Worm (Caenorhabditis elegans): ENCODE results near the gene Y43F8C.6.

Gene Y43F8C.6

DNA sequence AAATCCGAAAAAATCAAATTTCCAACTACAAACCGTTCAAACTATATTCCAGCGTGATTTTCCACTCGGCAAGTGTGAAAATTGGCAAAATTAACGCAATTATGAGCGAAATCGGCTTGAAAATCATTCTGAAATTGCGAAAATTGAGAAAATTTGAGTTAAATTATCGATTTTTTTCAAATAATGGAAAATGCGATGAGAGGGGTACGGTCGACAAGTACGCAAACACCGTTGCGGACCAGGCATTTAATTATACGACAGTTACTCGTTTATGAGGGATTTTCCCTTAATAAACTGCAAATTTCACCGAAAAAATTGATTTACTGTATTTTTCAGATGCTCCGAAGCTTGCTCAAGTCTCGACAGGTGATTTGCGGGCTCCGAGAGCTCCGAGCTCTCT lies 3.2 kb upstream of the Y43F8C.6 start, which contains the start of the genes Y43F8C.7 and mrps-28 (continued):
- TF ChIP-seq tag-97 (GFP tag; IDR thresholded peaks at IDR 0.05) (no peak), vab-7 (GFP tag; IDR thresholded peaks at IDR 0.05) (no peak), mep-1 (tag; optimal IDR thresholded peaks at IDR 0.05) (peak; percentile 9), unc-130 (GFP tag; optimal IDR thresholded peaks at IDR 0.05) (no peak), tra-1 (GFP tag; IDR thresholded peaks at IDR 0.05) (no peak), jun-1 (tag; optimal IDR thresholded peaks at IDR 0.05) (no peak)

DNA sequence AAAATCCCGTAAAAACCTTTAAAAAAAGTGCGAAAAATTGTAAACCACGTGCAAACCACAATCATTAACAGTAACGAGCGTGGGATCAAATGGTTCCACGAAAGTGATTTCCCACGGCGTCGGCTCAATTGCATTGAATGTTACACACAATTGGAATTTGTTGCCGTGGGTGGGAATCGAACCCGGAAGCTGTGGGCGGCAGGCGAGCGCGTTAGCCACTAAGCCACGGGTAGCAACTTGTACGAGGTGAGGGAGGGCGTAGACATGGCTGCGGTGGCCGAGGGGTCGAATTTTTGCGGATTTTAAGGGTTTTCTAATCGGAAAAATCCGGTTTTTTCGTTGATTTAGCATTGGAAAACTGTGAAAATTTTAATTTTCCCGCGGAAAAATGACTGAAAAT lies 2.3 kb upstream of the Y43F8C.6 start:
- TF ChIP-seq Y105C5A.15 (GFP tag; IDR thresholded peaks at IDR 0.05) (peak; percentile 97), ztf-11 (tag; optimal IDR thresholded peaks at IDR 0.05) (no peak), ceh-28 (tag; optimal IDR thresholded peaks at IDR 0.05) (no peak), F44E2.7 (GFP tag; IDR thresholded peaks at IDR 0.05) (peak; percentile 99), mxl-2 (GFP tag; conservative IDR thresholded peaks at IDR 0.05) (peak; percentile 87), ceh-44 (GFP tag; IDR thresholded peaks at IDR 0.05) (peak; percentile 97), nhr-41 (GFP tag; IDR thresholded peaks at IDR 0.05) (peak; percentile 95), hlh-30 (tag; optimal IDR thresholded peaks at IDR 0.05; ENCODE audit: insufficient read depth) (peak; percentile 68), lsy-2 (tag; optimal IDR thresholded peaks at IDR 0.05) (peak; percentile 11 to 90), lin-1 (GFP tag; IDR thresholded peaks at IDR 0.05) (peak; percentile 87), arid-1 (GFP tag; conservative IDR thresholded peaks at IDR 0.05) (peak; percentile 93), F49E8.2 (tag; optimal IDR thresholded peaks at IDR 0.05; ENCODE audit: borderline replicate concordance) (peak; percentile 95), tra-1 (GFP tag; IDR thresholded peaks at IDR 0.05) (peak; percentile 88), F37D6.2 (tag; optimal IDR thresholded peaks at IDR 0.05) (peak; percentile 83), daf-19 (GFP tag; conservative IDR thresholded peaks at IDR 0.05) (no peak), D1046.2 (GFP tag; IDR thresholded peaks at IDR 0.05) (peak; percentile 94), pha-4 (GFP tag; IDR thresholded peaks at IDR 0.05) (peak; percentile 94), pha-4 (tag; optimal IDR thresholded peaks at IDR 0.05) (no peak), skn-1 (tag; optimal IDR thresholded peaks at IDR 0.05) (no peak), ceh-32 (tag; optimal IDR thresholded peaks at IDR 0.05; ENCODE audit: poor library complexity) (no peak), mes-2 (tag; optimal IDR thresholded peaks at IDR 0.05; ENCODE audit: poor library complexity, severe bottlenecking) (peak; percentile 90), snpc-4 (tag; optimal IDR thresholded peaks at IDR 0.05) (no peak), dmd-9 (GFP tag; IDR thresholded peaks at IDR 0.05) (peak; percentile 89), nhr-237 (tag; optimal IDR thresholded peaks at IDR 0.05) (no peak), lin-15B (tag; optimal IDR thresholded peaks at IDR 0.05) (no peak), nhr-102 (tag; optimal IDR thresholded peaks at IDR 0.05) (peak; percentile 90), hmg-1.1 (GFP tag; IDR thresholded peaks at IDR 0.05) (peak; percentile 96), mdl-1 (tag; optimal IDR thresholded peaks at IDR 0.05) (peak in 1 of 2 experiments; percentile 56), mxl-3 (GFP tag; optimal IDR thresholded peaks at IDR 0.05) (no peak), mep-1 (tag; optimal IDR thresholded peaks at IDR 0.05) (peak; percentile 91), ztf-7 (tag; optimal IDR thresholded peaks at IDR 0.05) (peak; percentile 54), hif-1 (tag; optimal IDR thresholded peaks at IDR 0.05) (peak; percentile 21 to 68), ceh-62 (tag; optimal IDR thresholded peaks at IDR 0.05) (no peak), dpl-1 (GFP tag; optimal IDR thresholded peaks at IDR 0.05) (peak; percentile 53), fkh-10 (GFP tag; optimal IDR thresholded peaks at IDR 0.05) (no peak), nhr-10 (tag; optimal IDR thresholded peaks at IDR 0.05) (no peak), gei-8 (GFP tag; optimal IDR thresholded peaks at IDR 0.05) (peak; percentile 86), nhr-111 (GFP tag; optimal IDR thresholded peaks at IDR 0.05) (peak; percentile 93), Y5F2A.4 (GFP tag; optimal IDR thresholded peaks at IDR 0.05) (peak; percentile 93), lin-29 (GFP tag; IDR thresholded peaks at IDR 0.05) (peak; percentile 75), egl-43 (GFP tag; IDR thresholded peaks at IDR 0.05) (peak; percentile 99), zip-11 (GFP tag; IDR thresholded peaks at IDR 0.05) (peak; percentile 87), unc-39 (tag; optimal IDR thresholded peaks at IDR 0.05) (no peak), spr-3 (GFP tag; optimal IDR thresholded peaks at IDR 0.05) (peak; percentile 91), zip-2 (tag; optimal IDR thresholded peaks at IDR 0.05) (peak; percentile 81), set-16 (GFP tag; IDR thresholded peaks at IDR 0.05) (peak; percentile 81)
